Worm (Caenorhabditis elegans): ENCODE data around the gene hpo-38.

- TF ChIP-seq nhr-11 (tag; optimal IDR thresholded peaks at IDR 0.05) = no peak
- no peak for TF ChIP-seq fos-1 (tag; optimal IDR thresholded peaks at IDR 0.05)
- no peak for TF ChIP-seq nhr-77 (tag; optimal IDR thresholded peaks at IDR 0.05)
- TF ChIP-seq fkh-10 (GFP tag; optimal IDR thresholded peaks at IDR 0.05) = no peak
- no peak for TF ChIP-seq nhr-25 (tag; optimal IDR thresholded peaks at IDR 0.05; ENCODE audit: borderline replicate concordance, insufficient read depth)
- TF ChIP-seq madf-9 (GFP tag; conservative IDR thresholded peaks at IDR 0.05) = no peak
- TF ChIP-seq ceh-82 (tag; optimal IDR thresholded peaks at IDR 0.05) = no peak
- no peak for TF ChIP-seq zag-1 (tag; optimal IDR thresholded peaks at IDR 0.05)
- TF ChIP-seq unc-62 (GFP tag; optimal IDR thresholded peaks at IDR 0.05 in 1 of 2) = no peak
- no peak for TF ChIP-seq unc-62 (tag; optimal IDR thresholded peaks at IDR 0.05)
- no peak for TF ChIP-seq Y105C5A.15 (GFP tag; IDR thresholded peaks at IDR 0.05)
- no peak for TF ChIP-seq spr-3 (GFP tag; optimal IDR thresholded peaks at IDR 0.05)
- no peak for TF ChIP-seq snpc-4 (tag; optimal IDR thresholded peaks at IDR 0.05)
These were observed 39.5 kb upstream of the hpo-38 start, which contains the start of gene cox-17 for ce11 chrIII:190686-191085.

All from whole organism, L4 larva.